Fruit fly (Drosophila melanogaster): ENCODE results near the gene GstD1.

DNA sequence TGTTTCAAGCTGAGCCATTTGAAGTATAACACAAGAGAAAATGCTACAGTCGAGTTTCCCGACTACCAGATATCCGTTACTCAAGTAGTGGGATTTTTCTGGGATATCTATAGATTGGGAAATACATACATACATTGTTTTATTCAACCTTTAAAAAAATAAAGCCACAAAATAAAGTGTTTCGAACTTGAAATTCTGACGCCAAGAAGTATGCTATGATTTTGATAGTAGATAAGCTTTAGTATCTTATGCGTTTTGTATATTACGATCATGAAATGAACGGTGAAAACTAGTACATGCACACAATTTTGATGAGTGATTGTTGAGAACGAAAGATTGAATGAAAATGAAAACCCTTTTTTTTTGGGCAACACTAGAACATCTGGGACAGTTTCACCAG, 5.5 kb downstream of the GstD1 start:
- TF ChIP-seq psq (optimal IDR thresholded peaks at IDR 0.05) (no peak), Sin3A (optimal IDR thresholded peaks at IDR 0.05) (no peak), ttk (optimal IDR thresholded peaks at IDR 0.05) (no peak)

Measured in Kc167 (cell line).